Fruit fly (Drosophila melanogaster) whole organism, embryonic: ENCODE measurements around the gene dlg1.

Experiments used
- Abd-B ChIP-seq: fragments of 200-800 bp; sonication (Bioruptor generic); optimal IDR thresholded peaks from 2 replicates; lab custom pipeline; 2018; ENCODE audit warnings: missing biosample characterization, mild to moderate bottlenecking, missing genetic modification characterization, moderate library complexity
- Antp ChIP-seq: fragments of 200-800 bp; sonication (Bioruptor generic); optimal IDR thresholded peaks from 3 replicates; lab custom pipeline; 2016; ENCODE audit warnings: missing biosample characterization, missing genetic modification characterization
- Atf6 ChIP-seq: fragments of 200-800 bp; sonication (Bioruptor generic); IDR thresholded peaks from 2 replicates; pipeline ENCODE4 v1.3.6; 2022; ENCODE audit warnings: missing biosample characterization, missing genetic modification characterization
- B-H1 ChIP-seq: fragments of 200-800 bp; sonication (Bioruptor generic); IDR thresholded peaks from 3 replicates; pipeline ENCODE4 v1.3.6; 2022; ENCODE audit warnings: missing biosample characterization, missing genetic modification characterization
- BtbVII ChIP-seq: fragments of 200-800 bp; sonication (Bioruptor generic); optimal IDR thresholded peaks from 3 replicates; lab custom pipeline; 2017; ENCODE audit warnings: missing biosample characterization, mild to moderate bottlenecking, missing genetic modification characterization
- CG10267 ChIP-seq: fragments of 200-800 bp; sonication (Bioruptor generic); optimal IDR thresholded peaks from 2 replicates; lab custom pipeline; 2018; ENCODE audit warnings: missing biosample characterization, mild to moderate bottlenecking, missing genetic modification characterization, moderate library complexity
- CG10979 ChIP-seq: fragments of 200-800 bp; sonication (Bioruptor generic); optimal IDR thresholded peaks from 2 replicates; lab custom pipeline; 2018; ENCODE audit warnings: missing biosample characterization, mild to moderate bottlenecking, missing genetic modification characterization, moderate library complexity
- CG11247 ChIP-seq: fragments of 200-800 bp; sonication (Bioruptor generic); IDR thresholded peaks from 2 replicates; pipeline ENCODE4 v1.3.6; 2022; ENCODE audit warnings: missing biosample characterization, missing genetic modification characterization
- CG1233 ChIP-seq: fragments of 200-800 bp; sonication (Bioruptor generic); optimal IDR thresholded peaks from 4 replicates; lab custom pipeline; 2018; ENCODE audit warnings: missing biosample characterization, mild to moderate bottlenecking, missing genetic modification characterization
- CG14441 ChIP-seq: fragments of 200-800 bp; sonication (Bioruptor generic); IDR thresholded peaks from 2 replicates; pipeline ENCODE4 v1.3.6; 2022; ENCODE audit warnings: missing biosample characterization, missing genetic modification characterization
- CG15073 ChIP-seq: fragments of 200-800 bp; sonication (Bioruptor generic); optimal IDR thresholded peaks from 2 replicates; lab custom pipeline; 2016; ENCODE audit warnings: missing biosample characterization, missing genetic modification characterization
- CG1603 ChIP-seq: fragments of 200-800 bp; sonication (Bioruptor generic); optimal IDR thresholded peaks from 2 replicates; lab custom pipeline; 2019; ENCODE audit warnings: missing biosample characterization, mild to moderate bottlenecking, missing genetic modification characterization, moderate library complexity
- CG17328 ChIP-seq: fragments of 200-800 bp; sonication (Bioruptor generic); IDR thresholded peaks from 2 replicates; pipeline ENCODE4 v1.3.6; 2022; ENCODE audit warnings: missing biosample characterization, missing genetic modification characterization
- CG17361 ChIP-seq: fragments of 200-800 bp; sonication (Bioruptor generic); IDR thresholded peaks from 3 replicates; pipeline ENCODE4 v1.3.6; 2022; ENCODE audit warnings: missing biosample characterization, missing genetic modification characterization
- CG17829 ChIP-seq: fragments of 200-800 bp; optimal IDR thresholded peaks from 2 replicates; lab custom pipeline; 2019; ENCODE audit warnings: missing biosample characterization, mild to moderate bottlenecking, missing genetic modification characterization, moderate library complexity
- CG18599 ChIP-seq: fragments of 200-800 bp; sonication (Bioruptor generic); optimal IDR thresholded peaks from 3 replicates; lab custom pipeline; 2017; ENCODE audit warnings: missing biosample characterization, missing genetic modification characterization, mild to moderate bottlenecking, moderate library complexity, missing genetic modification reagents
- CG32532 ChIP-seq: fragments of 200-800 bp; sonication (Bioruptor generic); IDR thresholded peaks from 2 replicates; pipeline ENCODE4 v1.3.6; 2022; ENCODE audit warnings: missing biosample characterization, missing genetic modification characterization
- CG3281 ChIP-seq: fragments of 200-800 bp; sonication (Bioruptor generic); optimal IDR thresholded peaks from 3 replicates; lab custom pipeline; 2017; ENCODE audit warnings: missing biosample characterization, mild to moderate bottlenecking, missing genetic modification characterization
- CG7372 ChIP-seq: fragments of 200-800 bp; sonication (Bioruptor generic); IDR thresholded peaks from 2 replicates; pipeline ENCODE4 v1.3.6; 2022; ENCODE audit warnings: missing biosample characterization, missing genetic modification characterization
- Camta ChIP-seq: fragments of 200-800 bp; sonication (Bioruptor generic); optimal IDR thresholded peaks from 2 replicates; lab custom pipeline; 2016; ENCODE audit warnings: missing biosample characterization, missing genetic modification characterization
- D19B ChIP-seq: fragments of 200-800 bp; sonication (Bioruptor generic); optimal IDR thresholded peaks from 2 replicates; lab custom pipeline; 2017; ENCODE audit warnings: missing biosample characterization, mild to moderate bottlenecking, missing genetic modification characterization
- ERR ChIP-seq: fragments of 200-800 bp; sonication (Bioruptor generic); optimal IDR thresholded peaks from 2 replicates; lab custom pipeline; 2016; ENCODE audit warnings: missing biosample characterization, missing genetic modification characterization
- Fer3 ChIP-seq: fragments of 200-800 bp; sonication (Bioruptor generic); optimal IDR thresholded peaks from 2 replicates; lab custom pipeline; 2018; ENCODE audit warnings: missing biosample characterization, mild to moderate bottlenecking, missing genetic modification characterization, moderate library complexity
- HHEX ChIP-seq: fragments of 200-800 bp; sonication (Bioruptor generic); optimal IDR thresholded peaks from 3 replicates; lab custom pipeline; 2017; ENCODE audit warnings: missing biosample characterization, mild to moderate bottlenecking, missing genetic modification characterization, missing genetic modification reagents
- Hsf ChIP-seq: fragments of 200-800 bp; sonication (Bioruptor generic); optimal IDR thresholded peaks from 3 replicates; lab custom pipeline; 2016; ENCODE audit warnings: missing biosample characterization, missing genetic modification characterization
- Lim3 ChIP-seq: fragments of 200-800 bp; sonication (Bioruptor generic); IDR thresholded peaks from 2 replicates; pipeline ENCODE4 v1.3.6; 2022; ENCODE audit warnings: missing biosample characterization, missing genetic modification characterization
- Mrtf ChIP-seq: fragments of 200-800 bp; sonication (Bioruptor generic); IDR thresholded peaks from 3 replicates; pipeline ENCODE4 v1.3.6; 2022; ENCODE audit warnings: missing biosample characterization, missing genetic modification characterization
- NfI ChIP-seq: fragments of 200-800 bp; sonication (Bioruptor generic); optimal IDR thresholded peaks from 3 replicates; lab custom pipeline; 2018; ENCODE audit warnings: missing biosample characterization, mild to moderate bottlenecking, missing genetic modification characterization, moderate library complexity
- Sox100B ChIP-seq: fragments of 200-800 bp; sonication (Bioruptor generic); optimal IDR thresholded peaks from 3 replicates; lab custom pipeline; 2018; ENCODE audit warnings: missing biosample characterization, mild to moderate bottlenecking, missing genetic modification characterization
- Xbp1 ChIP-seq: fragments of 200-800 bp; sonication (Bioruptor generic); optimal IDR thresholded peaks from 3 replicates; lab custom pipeline; 2016; ENCODE audit warnings: missing biosample characterization, mild to moderate bottlenecking, missing genetic modification characterization
- al ChIP-seq: fragments of 200-800 bp; sonication (Bioruptor generic); IDR thresholded peaks from 2 replicates; pipeline ENCODE4 v1.3.6; 2022; ENCODE audit warnings: missing biosample characterization, missing genetic modification characterization
- ara ChIP-seq: fragments of 200-800 bp; sonication (Bioruptor generic); IDR thresholded peaks from 2 replicates; pipeline ENCODE4 v1.3.6; 2022; ENCODE audit warnings: missing biosample characterization, missing genetic modification characterization
- bowl ChIP-seq: fragments of 200-800 bp; sonication (Bioruptor generic); IDR thresholded peaks from 2 replicates; pipeline ENCODE4 v1.3.6; 2022; ENCODE audit warnings: missing biosample characterization, missing genetic modification characterization
- bsh ChIP-seq, 2 experiments: fragments of 200-800 bp; sonication (Bioruptor generic); optimal IDR thresholded peaks; 2 replicates each; lab custom pipeline; 2017 to 2018; ENCODE audit warnings: mild to moderate bottlenecking in 2 of 2, missing biosample characterization in 2 of 2, missing genetic modification characterization in 2 of 2, moderate library complexity in 1 of 2
- ci ChIP-seq: fragments of 200-800 bp; sonication (Bioruptor generic); IDR thresholded peaks from 3 replicates; pipeline ENCODE4 v1.3.6; 2022; ENCODE audit warnings: missing biosample characterization, missing genetic modification characterization
- corto ChIP-seq: fragments of 200-800 bp; sonication (Bioruptor generic); optimal IDR thresholded peaks from 2 replicates; lab custom pipeline; 2016; ENCODE audit warnings: missing biosample characterization, mild to moderate bottlenecking, missing genetic modification characterization, moderate library complexity
- crc ChIP-seq: fragments of 200-800 bp; sonication (Bioruptor generic); optimal IDR thresholded peaks from 2 replicates; lab custom pipeline; 2016; ENCODE audit warnings: missing biosample characterization, missing genetic modification characterization
- cwo ChIP-seq: fragments of 200-800 bp; sonication (Bioruptor generic); optimal IDR thresholded peaks from 3 replicates; lab custom pipeline; 2017; ENCODE audit warnings: missing biosample characterization, missing genetic modification characterization, mild to moderate bottlenecking, moderate library complexity, missing genetic modification reagents
- dysf ChIP-seq: fragments of 200-800 bp; sonication (Bioruptor generic); IDR thresholded peaks from 3 replicates; pipeline ENCODE4 v1.3.6; 2022; ENCODE audit warnings: missing biosample characterization, missing genetic modification characterization
- fd3F ChIP-seq: fragments of 200-800 bp; sonication (Bioruptor generic); optimal IDR thresholded peaks from 2 replicates; lab custom pipeline; 2018; ENCODE audit warnings: missing biosample characterization, mild to moderate bottlenecking, missing genetic modification characterization, moderate library complexity
- gce ChIP-seq: fragments of 200-800 bp; sonication (Bioruptor generic); IDR thresholded peaks from 3 replicates; pipeline ENCODE4 v1.3.6; 2022; ENCODE audit warnings: missing biosample characterization, missing genetic modification characterization
- hkb ChIP-seq, 2 experiments: fragments of 200-800 bp in 1 of 2; fragments of >200 bp in 1 of 2; sonication (Bioruptor generic) in 1 of 2; IDR thresholded peaks in 1 of 2; optimal IDR thresholded peaks in 1 of 2; 2 replicates each; pipeline versions ENCODE4 v1.3.6 to Lab custom; 2017 to 2022; ENCODE audit warnings: missing biosample characterization in 1 of 2, missing genetic modification characterization in 1 of 2
- ind ChIP-seq: fragments of 200-800 bp; sonication (Bioruptor generic); optimal IDR thresholded peaks from 3 replicates; lab custom pipeline; 2016; ENCODE audit warnings: missing biosample characterization, missing genetic modification characterization
- org-1 ChIP-seq: fragments of 200-800 bp; sonication (Bioruptor generic); optimal IDR thresholded peaks from 2 replicates; lab custom pipeline; 2017; ENCODE audit warnings: missing biosample characterization, missing genetic modification characterization
- pho ChIP-seq: fragments of 200-800 bp; sonication (Bioruptor generic); optimal IDR thresholded peaks from 2 replicates; lab custom pipeline; 2016; ENCODE audit warnings: missing biosample characterization, missing genetic modification characterization
- sim ChIP-seq: fragments of 200-800 bp; sonication (Bioruptor generic); IDR thresholded peaks from 2 replicates; pipeline ENCODE4 v1.3.6; 2022; ENCODE audit warnings: missing biosample characterization, missing genetic modification characterization
- slbo ChIP-seq: fragments of 200-800 bp; sonication (Bioruptor generic); IDR thresholded peaks from 2 replicates; pipeline ENCODE4 v1.3.6; 2022; ENCODE audit warnings: missing biosample characterization, missing genetic modification characterization
- so ChIP-seq: fragments of 200-800 bp; sonication (Bioruptor generic); IDR thresholded peaks from 3 replicates; pipeline ENCODE4 v1.3.6; 2022; ENCODE audit warnings: missing biosample characterization, missing genetic modification characterization
- sr ChIP-seq: fragments of 200-800 bp; sonication (Bioruptor generic); IDR thresholded peaks from 3 replicates; pipeline ENCODE4 v1.3.6; 2022; ENCODE audit warnings: missing biosample characterization, missing genetic modification characterization
- zfh2 ChIP-seq: fragments of 200-800 bp; sonication (Bioruptor generic); optimal IDR thresholded peaks from 2 replicates; lab custom pipeline; 2016; ENCODE audit warnings: missing biosample characterization, missing genetic modification characterization

Gene dlg1

dm6 chrX:11379139-11379538, 9.7 kb downstream of the dlg1 start (continued):
- peak; percentile 42; the same call in 1 of the 2 replicates for TF ChIP-seq ara (GFP tag; lab: Robert Waterston, UW)
- TF ChIP-seq Xbp1: peak; percentile 19
- TF ChIP-seq ERR: no peak
- TF ChIP-seq gce (GFP tag; lab: Robert Waterston, UW): 0 out of 3 replicates have a peak, but pooled peaks have one; percentile 25
- peak; percentile 30 for TF ChIP-seq CG1233
- no peak for TF ChIP-seq BtbVII
- TF ChIP-seq B-H1: peak; percentile 51; the same call in 2 of the 3 replicates
- peak; percentile 25 for TF ChIP-seq CG17829 (tag; lab: Kevin White, UChicago)
- peak; percentile 55 for TF ChIP-seq Atf6 (GFP tag; lab: Robert Waterston, UW)
- TF ChIP-seq cwo (GFP tag; lab: Kevin White, UChicago): peak; percentile 45
- 0 out of 3 replicates have a peak, but pooled peaks have one; percentile 20 for TF ChIP-seq Mrtf (GFP tag; lab: Robert Waterston, UW)
- peak; percentile 46 for TF ChIP-seq NfI (GFP tag; lab: Kevin White, UChicago)
- TF ChIP-seq sr (GFP tag; lab: Robert Waterston, UW): peak; percentile 16; the same call in 1 of the 3 replicates
- peak; percentile 8 for TF ChIP-seq Camta (GFP tag; lab: Kevin White, UChicago)
- peak; percentile 57; the same call in 1 of the 2 replicates for TF ChIP-seq CG32532 (GFP tag; lab: Robert Waterston, UW)
- no peak for TF ChIP-seq Lim3
- TF ChIP-seq ind: no peak
- peak; percentile 63 for TF ChIP-seq CG3281 (GFP tag; lab: Kevin White, UChicago)
- peak; percentile 65 for TF ChIP-seq slbo
- TF ChIP-seq al (GFP tag; lab: Robert Waterston, UW): peak; percentile 27; the same call in 1 of the 2 replicates
- peak; percentile 16 for TF ChIP-seq Hsf (GFP tag; lab: Kevin White, UChicago)
- TF ChIP-seq CG11247 (GFP tag; lab: Robert Waterston, UW): no peak
- peak; percentile 23; the same call in 1 of the 3 replicates for TF ChIP-seq so (GFP tag; lab: Robert Waterston, UW)
- TF ChIP-seq D19B (GFP tag; lab: Kevin White, UChicago): no peak
- TF ChIP-seq zfh2: no peak
- TF ChIP-seq Fer3 (tag; lab: Kevin White, UChicago): peak; percentile 61
- no peak for TF ChIP-seq crc (GFP tag; lab: Kevin White, UChicago)
- peak; percentile 23 for TF ChIP-seq CG10979 (tag; lab: Kevin White, UChicago)
- peak; percentile 31 for TF ChIP-seq fd3F (GFP tag; lab: Kevin White, UChicago)
- peak; percentile 46; the same call in 1 of the 2 replicates for TF ChIP-seq CG7372
- TF ChIP-seq Antp (GFP tag; lab: Kevin White, UChicago): peak; percentile 1
- no peak for TF ChIP-seq bowl (GFP tag; lab: Robert Waterston, UW)
- peak; percentile 23 for TF ChIP-seq Abd-B (GFP tag; lab: Kevin White, UChicago)
- TF ChIP-seq bsh (GFP tag; optimal IDR thresholded peaks at IDR 0.05; lab: Kevin White, UChicago): peak in 1 of 2 experiments; percentile 40
- TF ChIP-seq CG1603: peak; percentile 61
- TF ChIP-seq hkb (optimal IDR thresholded peaks at IDR 0.05; lab: Kevin White, UChicago): no peak
- TF ChIP-seq hkb (GFP tag; IDR thresholded peaks at IDR 0.05; lab: Robert Waterston, UW): peak; percentile 70
- TF ChIP-seq corto (GFP tag; lab: Kevin White, UChicago): no peak
- TF ChIP-seq CG15073 (GFP tag; lab: Kevin White, UChicago): no peak
- TF ChIP-seq org-1: peak; percentile 25
- peak; percentile 72 for TF ChIP-seq CG18599 (GFP tag; lab: Kevin White, UChicago)
- peak; percentile 60 for TF ChIP-seq CG14441 (GFP tag; lab: Robert Waterston, UW)
- TF ChIP-seq Sox100B (GFP tag; lab: Kevin White, UChicago): peak; percentile 10
- peak; percentile 29 for TF ChIP-seq HHEX (GFP tag; lab: Kevin White, UChicago)
- TF ChIP-seq CG17328 (GFP tag; lab: Robert Waterston, UW): peak; percentile 34; the same call in 1 of the 2 replicates
- TF ChIP-seq CG10267 (tag; lab: Kevin White, UChicago): peak; percentile 10
- TF ChIP-seq dysf: peak; percentile 70
- peak; percentile 73 for TF ChIP-seq ci
- 0 out of 3 replicates have a peak, but pooled peaks have one; percentile 22 for TF ChIP-seq CG17361 (GFP tag; lab: Robert Waterston, UW)
- 0 out of 2 replicates have a peak, but pooled peaks have one; percentile 17 for TF ChIP-seq sim
- no peak for TF ChIP-seq pho (GFP tag; lab: Kevin White, UChicago)
